Worm (Caenorhabditis elegans) whole organism, young adult: Measurements from ENCODE around the gene E02H1.6.

Experiments used
- D2030.7 ChIP-seq: fragments of 200-800 bp; sonication (Bioruptor generic); IDR thresholded peaks from 2 replicates; pipeline ENCODE4 v1.3.6; 2022; ENCODE audit warnings: missing genetic modification reagents, missing genetic modification characterization, missing compliant biosample characterization
- Y53G8AR.9 ChIP-seq: fragments of 200-800 bp; sonication (Bioruptor generic); conservative IDR thresholded peaks from 2 replicates; pipeline ENCODE4 v1.3.6; 2022; ENCODE audit warnings: missing genetic modification reagents, missing genetic modification characterization, missing compliant biosample characterization
- Y79H2A.3 ChIP-seq: fragments of 200-800 bp; sonication (Bioruptor generic); conservative IDR thresholded peaks from 2 replicates; pipeline ENCODE4 v1.3.6; 2022; ENCODE audit warnings: missing genetic modification reagents, missing genetic modification characterization, missing compliant biosample characterization
- die-1 ChIP-seq: sonication (generic microtip); optimal IDR thresholded peaks from 2 replicates; lab custom pipeline; 2016; ENCODE audit warnings: missing genotype, mild to moderate bottlenecking, missing genetic modification characterization, missing compliant biosample characterization
- dpl-1 ChIP-seq: fragments of 150-350 bp; optimal IDR thresholded peaks from 2 replicates; lab custom pipeline; 2014; ENCODE audit warnings: missing biosample characterization, missing genetic modification reagents, missing genetic modification characterization
- efl-1 ChIP-seq: fragments of 150-350 bp; optimal IDR thresholded peaks from 2 replicates; lab custom pipeline; 2014; ENCODE audit warnings: missing biosample characterization, missing genetic modification reagents, missing genetic modification characterization
- lag-1 ChIP-seq: fragments of 200-800 bp; sonication (Bioruptor generic); IDR thresholded peaks from 2 replicates; pipeline ENCODE4 v1.3.6; 2022; ENCODE audit warnings: missing genetic modification reagents, missing genetic modification characterization, missing compliant biosample characterization
- lin-54 ChIP-seq: fragments of 200-800 bp; sonication (Bioruptor generic); optimal IDR thresholded peaks from 2 replicates; lab custom pipeline; 2018; ENCODE audit warnings: mild to moderate bottlenecking, missing genetic modification characterization, missing compliant biosample characterization
- nfya-1 ChIP-seq: sonication (generic microtip); optimal IDR thresholded peaks from 2 replicates; lab custom pipeline; 2017; ENCODE audit warnings: antibody characterized with exemption, missing compliant biosample characterization, missing genetic modification characterization, borderline replicate concordance; ENCODE audit not compliant: insufficient read depth
- nhr-179 ChIP-seq: sonication (generic microtip); optimal IDR thresholded peaks from 2 replicates; lab custom pipeline; 2016; ENCODE audit warnings: mild to moderate bottlenecking, missing genetic modification characterization, missing compliant biosample characterization
- pha-4 ChIP-seq: fragments of 150-350 bp; sonication (generic microtip); optimal IDR thresholded peaks from 2 replicates; lab custom pipeline; 2014; ENCODE audit warnings: missing biosample characterization, missing genetic modification reagents, missing genetic modification characterization
- repo-1 ChIP-seq: sonication (generic microtip); optimal IDR thresholded peaks from 2 replicates; lab custom pipeline; 2017; ENCODE audit warnings: mild to moderate bottlenecking, missing genetic modification characterization, missing compliant biosample characterization
- ztf-22 ChIP-seq: fragments of 200-800 bp; sonication (Bioruptor generic); optimal IDR thresholded peaks from 2 replicates; lab custom pipeline; 2018; ENCODE audit warnings: mild to moderate bottlenecking, missing genetic modification characterization, moderate library complexity, missing compliant biosample characterization

ce11 chrII:9596401-9596800 is at the start of gene E02H1.6:
- TF ChIP-seq repo-1 (tag; lab: Kevin White, UChicago) (no peak), lag-1 (GFP tag; lab: Robert Waterston, UW) (no peak), die-1 (tag; lab: Kevin White, UChicago) (no peak), Y53G8AR.9 (GFP tag; lab: Robert Waterston, UW) (no peak), nfya-1 (tag; lab: Kevin White, UChicago) (no peak), ztf-22 (GFP tag; lab: Kevin White, UChicago) (no peak), nhr-179 (tag; lab: Kevin White, UChicago) (no peak), dpl-1 (GFP tag; lab: Kevin White, UChicago) (no peak), pha-4 (tag; lab: Kevin White, UChicago) (no peak), lin-54 (GFP tag; lab: Kevin White, UChicago) (no peak), Y79H2A.3 (GFP tag; lab: Robert Waterston, UW) (no peak), D2030.7 (GFP tag; lab: Robert Waterston, UW) (no peak), efl-1 (GFP tag; lab: Kevin White, UChicago) (no peak)
